Fruit fly (Drosophila melanogaster): ENCODE data around the gene CG31178.

The CG31178 gene

DNA sequence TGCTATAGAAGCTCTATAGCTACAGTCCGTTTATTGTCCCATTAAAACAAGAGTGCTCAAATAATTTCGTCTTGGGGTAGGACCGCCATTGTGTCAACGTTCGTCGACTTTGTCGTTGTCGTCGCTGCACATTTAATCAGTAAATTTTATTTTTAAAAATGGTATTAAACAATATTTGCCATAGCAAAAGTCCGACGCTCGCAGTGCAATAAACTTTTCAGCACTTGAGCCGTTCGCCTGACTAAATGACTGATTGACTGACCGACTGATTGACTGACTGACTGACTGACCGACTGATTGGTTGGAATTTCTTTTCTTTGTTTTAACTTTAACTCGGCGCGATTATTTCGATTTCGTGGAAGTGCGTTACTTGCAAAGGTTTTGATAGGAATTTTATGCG is 16.4 kb downstream of the CG31178 start:
- no peak for TF ChIP-seq pad (GFP tag; optimal IDR thresholded peaks at IDR 0.05)
- TF ChIP-seq kay (GFP tag; ENCODE audit: borderline replicate concordance), result peak; percentile 65
- no peak for TF ChIP-seq ovo (GFP tag; optimal IDR thresholded peaks at IDR 0.05)

DNA sequence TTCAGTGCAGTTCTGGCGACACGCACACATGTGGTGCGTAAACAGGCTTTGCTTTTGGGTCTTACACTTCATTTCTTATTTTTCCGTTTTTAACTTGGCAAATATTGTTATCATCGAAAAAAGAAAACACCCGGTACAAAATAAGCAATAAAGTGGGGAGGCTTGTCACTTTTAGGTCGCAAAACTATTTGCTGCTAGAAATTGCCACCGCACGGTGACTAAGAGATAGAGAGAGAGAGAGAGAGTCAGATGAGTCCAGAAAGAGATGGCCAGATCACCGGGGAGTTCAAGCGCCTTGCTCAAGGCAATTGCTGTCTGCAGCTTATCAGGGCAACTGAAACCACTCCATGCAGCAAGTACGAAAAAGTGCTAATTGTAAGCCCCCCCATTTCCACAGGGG is 17.2 kb downstream of the CG31178 start:
- no peak for TF ChIP-seq tj (GFP tag; optimal IDR thresholded peaks at IDR 0.05)
- TF ChIP-seq cnc (optimal IDR thresholded peaks at IDR 0.05), result no peak
- no peak for TF ChIP-seq CG33017 (tag; optimal IDR thresholded peaks at IDR 0.05)
- TF ChIP-seq CG12768 (GFP tag; optimal IDR thresholded peaks at IDR 0.05), result no peak
- no peak for TF ChIP-seq cic (GFP tag; optimal IDR thresholded peaks at IDR 0.05)
- no peak for TF ChIP-seq pad (GFP tag; optimal IDR thresholded peaks at IDR 0.05)
- TF ChIP-seq bab1 (GFP tag; optimal IDR thresholded peaks at IDR 0.05), result no peak
- TF ChIP-seq ovo (GFP tag; optimal IDR thresholded peaks at IDR 0.05), result no peak
- TF ChIP-seq Clk (GFP tag; optimal IDR thresholded peaks at IDR 0.05), result no peak
- TF ChIP-seq CG1620 (GFP tag; optimal IDR thresholded peaks at IDR 0.05), result no peak
- TF ChIP-seq Mnt (GFP tag; optimal IDR thresholded peaks at IDR 0.05), result no peak
- no peak for TF ChIP-seq CG7045 (GFP tag; optimal IDR thresholded peaks at IDR 0.05)
- no peak for TF ChIP-seq Crg-1 (GFP tag; optimal IDR thresholded peaks at IDR 0.05)

dm6 chr3R:21892450-21892849 is 18.9 kb downstream of the CG31178 start:
- TF ChIP-seq Mnt (GFP tag; optimal IDR thresholded peaks at IDR 0.05) (no peak), tj (GFP tag; optimal IDR thresholded peaks at IDR 0.05) (no peak), CG14711 (tag; optimal IDR thresholded peaks at IDR 0.05) (no peak), CG5204 (GFP tag; optimal IDR thresholded peaks at IDR 0.05) (no peak), Crg-1 (GFP tag; optimal IDR thresholded peaks at IDR 0.05) (no peak), CG1620 (GFP tag; optimal IDR thresholded peaks at IDR 0.05) (no peak), toe (GFP tag; optimal IDR thresholded peaks at IDR 0.05) (no peak), cnc (optimal IDR thresholded peaks at IDR 0.05) (no peak)

DNA sequence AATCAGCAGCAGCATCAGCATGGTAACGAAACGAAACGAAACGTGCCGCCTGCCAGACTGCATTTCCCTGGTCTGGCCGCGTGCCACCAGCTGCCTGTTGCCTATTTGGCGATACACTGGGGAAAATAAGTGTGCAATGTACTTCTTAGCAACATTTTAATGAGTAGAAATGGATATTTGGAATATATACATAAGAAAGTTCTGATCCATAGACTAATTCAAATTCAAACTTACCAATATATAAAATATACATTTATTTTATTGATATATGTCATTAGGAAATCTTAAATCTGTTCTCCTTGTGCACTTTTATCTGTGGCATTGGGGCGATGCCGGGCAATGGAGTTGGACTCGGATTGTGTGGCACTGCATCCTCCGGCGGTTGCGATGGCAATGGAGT is 20.4 kb downstream of the CG31178 start:
- no peak for TF ChIP-seq cic (GFP tag; optimal IDR thresholded peaks at IDR 0.05)
- TF ChIP-seq bab1 (GFP tag; optimal IDR thresholded peaks at IDR 0.05), result no peak
- TF ChIP-seq Mnt (GFP tag; optimal IDR thresholded peaks at IDR 0.05), result no peak
- no peak for TF ChIP-seq Hr96 (GFP tag; optimal IDR thresholded peaks at IDR 0.05)
- no peak for TF ChIP-seq CG14711 (tag; optimal IDR thresholded peaks at IDR 0.05)
- TF ChIP-seq cnc (optimal IDR thresholded peaks at IDR 0.05), result no peak
- no peak for TF ChIP-seq CG5204 (GFP tag; optimal IDR thresholded peaks at IDR 0.05)
- no peak for TF ChIP-seq CG7101 (tag; optimal IDR thresholded peaks at IDR 0.05)
- no peak for TF ChIP-seq CG12768 (GFP tag; optimal IDR thresholded peaks at IDR 0.05)
- no peak for TF ChIP-seq ovo (GFP tag; optimal IDR thresholded peaks at IDR 0.05)
- TF ChIP-seq CG7045 (GFP tag; optimal IDR thresholded peaks at IDR 0.05), result no peak

DNA sequence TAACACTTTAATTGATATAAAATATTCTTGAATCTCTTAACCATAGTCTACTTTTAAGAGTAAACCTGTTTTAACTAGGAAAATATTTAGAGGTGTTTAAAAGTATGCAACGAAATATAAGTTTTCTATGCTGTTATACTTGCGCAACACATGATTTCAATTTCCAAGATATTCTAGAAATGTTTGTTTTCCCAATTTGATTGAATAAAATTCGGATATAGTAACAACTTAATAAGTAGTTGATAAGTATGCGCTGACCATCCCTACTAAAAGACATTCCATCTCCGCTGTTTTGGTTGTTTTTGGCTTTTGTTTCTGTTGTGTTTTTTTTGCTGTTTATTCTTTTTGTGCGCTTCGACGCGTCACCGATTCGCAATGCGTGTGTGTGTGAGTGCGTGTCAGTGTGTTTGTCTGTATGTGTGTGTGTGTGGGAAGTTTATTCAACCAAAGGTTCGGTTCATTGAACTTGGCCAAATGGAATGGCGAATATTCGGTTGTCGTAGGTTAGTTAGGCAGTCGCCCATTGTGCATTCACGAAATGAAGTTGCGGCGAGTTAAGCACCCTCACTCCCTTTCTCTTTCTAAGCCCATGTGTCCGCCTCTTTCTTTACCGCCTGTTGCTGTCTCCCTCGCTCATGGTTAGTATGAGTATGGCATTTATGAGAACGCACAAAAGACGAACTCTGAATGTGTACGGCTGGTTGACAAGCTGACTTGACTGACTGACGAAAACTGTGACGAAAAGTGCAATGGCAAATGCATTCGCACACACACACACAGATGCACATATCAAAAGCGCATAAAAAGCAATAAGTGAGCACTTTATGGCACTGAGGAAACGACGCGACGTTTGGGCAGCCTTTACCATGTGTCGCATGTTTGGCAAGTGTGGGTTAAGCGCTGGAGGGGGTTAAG is 22.7 kb downstream of the CG31178 start:
- TF ChIP-seq CG7101 (tag; optimal IDR thresholded peaks at IDR 0.05), result no peak
- peak; percentile 77 for TF ChIP-seq tj (GFP tag; optimal IDR thresholded peaks at IDR 0.05)
- TF ChIP-seq cic (GFP tag; optimal IDR thresholded peaks at IDR 0.05), result no peak

DNA sequence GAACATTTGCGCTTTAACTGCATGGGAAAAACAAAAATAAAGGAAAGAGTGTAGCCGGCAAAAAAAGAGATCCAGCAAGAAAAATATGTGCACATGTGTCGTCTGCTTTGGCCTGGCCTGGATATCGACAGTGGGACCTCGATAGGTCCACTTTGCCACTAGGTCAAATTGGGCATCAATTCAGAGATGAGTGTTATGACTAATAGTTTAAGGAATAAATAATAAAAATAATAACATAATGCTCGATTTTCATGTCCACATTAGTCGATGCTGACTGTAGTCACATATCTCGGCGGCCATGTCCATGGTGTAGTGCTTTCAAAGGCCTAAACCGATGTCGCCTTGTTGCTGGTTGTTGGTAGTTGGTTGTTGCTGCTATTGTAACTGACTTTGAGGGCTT is 24.0 kb downstream of the CG31178 start:
- TF ChIP-seq Crg-1 (GFP tag; optimal IDR thresholded peaks at IDR 0.05), result no peak
- TF ChIP-seq toe (GFP tag; optimal IDR thresholded peaks at IDR 0.05), result no peak
- peak; percentile 44 for TF ChIP-seq Hr96 (GFP tag; optimal IDR thresholded peaks at IDR 0.05)
- no peak for TF ChIP-seq cnc (optimal IDR thresholded peaks at IDR 0.05)
- no peak for TF ChIP-seq CG12768 (GFP tag; optimal IDR thresholded peaks at IDR 0.05)
- peak; percentile 76 for TF ChIP-seq tj (GFP tag; optimal IDR thresholded peaks at IDR 0.05)
- no peak for TF ChIP-seq cic (GFP tag; optimal IDR thresholded peaks at IDR 0.05)
- TF ChIP-seq ovo (GFP tag; optimal IDR thresholded peaks at IDR 0.05), result no peak
- TF ChIP-seq Mnt (GFP tag; optimal IDR thresholded peaks at IDR 0.05), result no peak
- TF ChIP-seq CG11617 (GFP tag; optimal IDR thresholded peaks at IDR 0.05), result no peak
- no peak for TF ChIP-seq CG5204 (GFP tag; optimal IDR thresholded peaks at IDR 0.05)
- no peak for TF ChIP-seq CG7045 (GFP tag; optimal IDR thresholded peaks at IDR 0.05)
- no peak for TF ChIP-seq CG33017 (tag; optimal IDR thresholded peaks at IDR 0.05)
- peak; percentile 12 for TF ChIP-seq pad (GFP tag; optimal IDR thresholded peaks at IDR 0.05)
- TF ChIP-seq bab1 (GFP tag; optimal IDR thresholded peaks at IDR 0.05), result peak; percentile 52
- TF ChIP-seq Clk (GFP tag; optimal IDR thresholded peaks at IDR 0.05), result no peak
- TF ChIP-seq CG1620 (GFP tag; optimal IDR thresholded peaks at IDR 0.05), result no peak
- peak; percentile 44 for TF ChIP-seq CG14711 (tag; optimal IDR thresholded peaks at IDR 0.05)
- no peak for TF ChIP-seq kay (GFP tag; ENCODE audit: borderline replicate concordance)
- peak; percentile 61 for TF ChIP-seq CG7101 (tag; optimal IDR thresholded peaks at IDR 0.05)

- TF ChIP-seq ovo (GFP tag; optimal IDR thresholded peaks at IDR 0.05) (no peak), bab1 (GFP tag; optimal IDR thresholded peaks at IDR 0.05) (no peak), cnc (optimal IDR thresholded peaks at IDR 0.05) (no peak), CG33017 (tag; optimal IDR thresholded peaks at IDR 0.05) (no peak), tj (GFP tag; optimal IDR thresholded peaks at IDR 0.05) (no peak), kay (GFP tag; ENCODE audit: borderline replicate concordance) (no peak), Clk (GFP tag; optimal IDR thresholded peaks at IDR 0.05) (no peak), cic (GFP tag; optimal IDR thresholded peaks at IDR 0.05) (no peak), toe (GFP tag; optimal IDR thresholded peaks at IDR 0.05) (no peak), Crg-1 (GFP tag; optimal IDR thresholded peaks at IDR 0.05) (no peak), Mnt (GFP tag; optimal IDR thresholded peaks at IDR 0.05) (no peak), CG11617 (GFP tag; optimal IDR thresholded peaks at IDR 0.05) (no peak), Hr96 (GFP tag; optimal IDR thresholded peaks at IDR 0.05) (no peak), CG14711 (tag; optimal IDR thresholded peaks at IDR 0.05) (no peak), CG7101 (tag; optimal IDR thresholded peaks at IDR 0.05) (no peak), CG7045 (GFP tag; optimal IDR thresholded peaks at IDR 0.05) (no peak), CG12768 (GFP tag; optimal IDR thresholded peaks at IDR 0.05) (no peak), pad (GFP tag; optimal IDR thresholded peaks at IDR 0.05) (no peak), CG5204 (GFP tag; optimal IDR thresholded peaks at IDR 0.05) (no peak)
Measured at dm6 chr3R:21898758-21899157, 25.2 kb downstream of the CG31178 start.
